In genomic region chrV:13082442-13083126, ce11 we compare ENCODE assay signal across 2 worm cellular contexts.
TF ChIP-seq lines count a peak whose summit lies in the region.

TSS of gene C34B4.2 (plus strand) at chrV:13083055.

TF ChIP-seq in whole organism, L1 larva, 84 proteins besides CTCF, POLR2A, EP300 and RAD21 (continued from another document):
- TF ChIP-seq zag-1 (tag; optimal IDR thresholded peaks at IDR 0.05; lab: Kevin White, UChicago), result no peak
- TF ChIP-seq nhr-237 (tag; optimal IDR thresholded peaks at IDR 0.05; lab: Kevin White, UChicago), result no peak
- TF ChIP-seq mep-1 (tag; optimal IDR thresholded peaks at IDR 0.05; lab: Kevin White, UChicago), result peak; percentile 68
- TF ChIP-seq mef-2 (tag; optimal IDR thresholded peaks at IDR 0.05; lab: Kevin White, UChicago), result peak; percentile 22
- TF ChIP-seq egl-27 (tag; optimal IDR thresholded peaks at IDR 0.05; lab: Kevin White, UChicago), result peak; percentile 81 to 84
- TF ChIP-seq nhr-77 (tag; optimal IDR thresholded peaks at IDR 0.05; lab: Kevin White, UChicago), result peak; percentile 88
- TF ChIP-seq hlh-17 (GFP tag; optimal IDR thresholded peaks at IDR 0.05; lab: Kevin White, UChicago; ENCODE audit: borderline replicate concordance), result no peak
- TF ChIP-seq tbx-2 (tag; optimal IDR thresholded peaks at IDR 0.05; lab: Kevin White, UChicago), result peak; percentile 87
- peak in 2 of 3 experiments; percentile 7 to 45 for TF ChIP-seq dpl-1 (GFP tag; optimal IDR thresholded peaks at IDR 0.05; lab: Kevin White, UChicago)
- no peak for TF ChIP-seq jun-1 (tag; optimal IDR thresholded peaks at IDR 0.05; lab: Kevin White, UChicago)
- TF ChIP-seq sptf-1 (tag; optimal IDR thresholded peaks at IDR 0.05; lab: Kevin White, UChicago), result no peak
- TF ChIP-seq fkh-10 (GFP tag; optimal IDR thresholded peaks at IDR 0.05; lab: Kevin White, UChicago), result peak; percentile 27
- no peak for TF ChIP-seq hpl-2 (GFP tag; optimal IDR thresholded peaks at IDR 0.05; lab: Kevin White, UChicago)
- peak; percentile 14; the same call in 1 of the 2 replicates for TF ChIP-seq unc-98 (GFP tag; IDR thresholded peaks at IDR 0.05; lab: Robert Waterston, UW)
- TF ChIP-seq pag-3 (tag; optimal IDR thresholded peaks at IDR 0.05; lab: Kevin White, UChicago; ENCODE audit: borderline replicate concordance, insufficient read depth), result no peak
- peak; percentile 39 for TF ChIP-seq unc-130 (tag; optimal IDR thresholded peaks at IDR 0.05; lab: Kevin White, UChicago)
- TF ChIP-seq nhr-11 (tag; optimal IDR thresholded peaks at IDR 0.05; lab: Kevin White, UChicago), result peak; percentile 25
- TF ChIP-seq nhr-90 (tag; optimal IDR thresholded peaks at IDR 0.05; lab: Kevin White, UChicago; ENCODE audit: poor library complexity), result peak; percentile 59
- peak in 1 of 3 experiments; percentile 24 for TF ChIP-seq ceh-82 (tag; optimal IDR thresholded peaks at IDR 0.05; lab: Kevin White, UChicago)
- TF ChIP-seq egl-13 (tag; optimal IDR thresholded peaks at IDR 0.05; lab: Kevin White, UChicago), result no peak
- no peak for TF ChIP-seq nhr-12 (tag; optimal IDR thresholded peaks at IDR 0.05; lab: Kevin White, UChicago)
- no peak for TF ChIP-seq C04F5.9 (tag; optimal IDR thresholded peaks at IDR 0.05; lab: Kevin White, UChicago)
- no peak for TF ChIP-seq nhr-76 (tag; optimal IDR thresholded peaks at IDR 0.05; lab: Kevin White, UChicago)
- no peak for TF ChIP-seq pqm-1 (tag; optimal IDR thresholded peaks at IDR 0.05; lab: Kevin White, UChicago)
- TF ChIP-seq lin-15B (tag; optimal IDR thresholded peaks at IDR 0.05; lab: Kevin White, UChicago), result no peak
- TF ChIP-seq lin-13 (GFP tag; optimal IDR thresholded peaks at IDR 0.05; lab: Kevin White, UChicago), result peak; percentile 49
- TF ChIP-seq elt-2 (tag; optimal IDR thresholded peaks at IDR 0.05; lab: Kevin White, UChicago), result peak; percentile 76
TF ChIP-seq in whole organism, L1 larva: peak in this region for 43.

TF ChIP-seq in whole organism, L4 larva, 104 proteins besides CTCF, POLR2A, EP300 and RAD21 (continued from another document):
- TF ChIP-seq ama-1 (optimal IDR thresholded peaks at IDR 0.05; lab: Kevin White, UChicago) (no peak), lin-13 (GFP tag; optimal IDR thresholded peaks at IDR 0.05; lab: Kevin White, UChicago) (no peak), lsy-2 (tag; optimal IDR thresholded peaks at IDR 0.05; lab: Kevin White, UChicago) (peak; percentile 7 to 62), nhr-77 (tag; optimal IDR thresholded peaks at IDR 0.05; lab: Kevin White, UChicago) (peak; percentile 5), nhr-237 (tag; optimal IDR thresholded peaks at IDR 0.05; lab: Kevin White, UChicago) (no peak), dmd-6 (GFP tag; IDR thresholded peaks at IDR 0.05; lab: Robert Waterston, UW) (peak; percentile 79), unc-39 (tag; optimal IDR thresholded peaks at IDR 0.05; lab: Kevin White, UChicago) (no peak), nhr-28 (tag; optimal IDR thresholded peaks at IDR 0.05; lab: Kevin White, UChicago) (peak; percentile 55), snpc-1.2 (GFP tag; IDR thresholded peaks at IDR 0.05; lab: Robert Waterston, UW) (no peak), nhr-42 (GFP tag; IDR thresholded peaks at IDR 0.05; lab: Robert Waterston, UW) (no peak)
TF ChIP-seq in whole organism, L4 larva: peak in this region for 29.
